Worm (Caenorhabditis elegans) whole organism, young adult: Measurements from ENCODE around the gene egl-45.

Experiments
- B0035.1 ChIP-seq: sonication (generic microtip); optimal IDR thresholded peaks from 2 replicates; lab custom pipeline; 2016; ENCODE audit warnings: missing genetic modification characterization, mild to moderate bottlenecking, missing compliant biosample characterization, missing genotype, missing genetic modification reagents
- C06A6.2 ChIP-seq: fragments of 200-800 bp; sonication (Bioruptor generic); conservative IDR thresholded peaks from 2 replicates; pipeline ENCODE4 v1.3.6; 2022; ENCODE audit warnings: missing genetic modification characterization, missing compliant biosample characterization
- D2030.7 ChIP-seq: fragments of 200-800 bp; sonication (Bioruptor generic); IDR thresholded peaks from 2 replicates; pipeline ENCODE4 v1.3.6; 2022; ENCODE audit warnings: missing genetic modification reagents, missing genetic modification characterization, missing compliant biosample characterization
- F10E7.11 ChIP-seq: sonication (generic microtip); optimal IDR thresholded peaks from 2 replicates; lab custom pipeline; 2017; ENCODE audit warnings: mild to moderate bottlenecking, missing genetic modification characterization, moderate library complexity, missing compliant biosample characterization
- F37B4.10 ChIP-seq: fragments of 200-800 bp; sonication (Bioruptor generic); IDR thresholded peaks from 2 replicates; pipeline ENCODE4 v1.3.6; 2022; ENCODE audit warnings: missing genetic modification characterization, missing compliant biosample characterization
- F39B2.1 ChIP-seq: fragments of 200-800 bp; sonication (Bioruptor generic); IDR thresholded peaks from 2 replicates; pipeline ENCODE4 v1.3.6; 2022; ENCODE audit warnings: missing genetic modification reagents, missing genetic modification characterization, missing compliant biosample characterization
- K11D2.4 ChIP-seq: fragments of 200-800 bp; sonication (Bioruptor generic); IDR thresholded peaks from 2 replicates; pipeline ENCODE4 v1.3.6; 2022; ENCODE audit warnings: missing genetic modification reagents, missing genetic modification characterization, missing compliant biosample characterization
- Y67H2A.10 ChIP-seq: fragments of 200-800 bp; sonication (Bioruptor generic); conservative IDR thresholded peaks from 2 replicates; pipeline ENCODE4 v1.3.6; 2022; ENCODE audit warnings: missing genetic modification reagents, missing genetic modification characterization, missing compliant biosample characterization
- ama-1 ChIP-seq, 3 experiments: fragments of 150-350 bp in 1 of 3; sonication (generic microtip) in 2 of 3; optimal IDR thresholded peaks; 2 replicates each; lab custom pipeline; 2014 to 2018; ENCODE audit warnings: missing biosample characterization in 2 of 3, missing genetic modification characterization in 2 of 3, missing genetic modification reagents in 2 of 3
- atf-7 ChIP-seq: sonication (generic microtip); optimal IDR thresholded peaks from 2 replicates; lab custom pipeline; 2017; ENCODE audit warnings: mild to moderate bottlenecking, missing genetic modification characterization, missing compliant biosample characterization
- bed-1 ChIP-seq: fragments of 200-800 bp; sonication (Bioruptor generic); IDR thresholded peaks from 2 replicates; pipeline ENCODE4 v1.3.6; 2022; ENCODE audit warnings: missing genetic modification reagents, missing genetic modification characterization, missing compliant biosample characterization
- cebp-2 ChIP-seq: fragments of 200-800 bp; sonication (Bioruptor generic); IDR thresholded peaks from 2 replicates; pipeline ENCODE4 v1.3.6; 2022; ENCODE audit warnings: missing genetic modification characterization, missing compliant biosample characterization
- egl-18 ChIP-seq: fragments of 200-800 bp; sonication (Bioruptor generic); IDR thresholded peaks from 2 replicates; pipeline ENCODE4 v1.3.6; 2022; ENCODE audit warnings: missing genetic modification reagents, missing genetic modification characterization, missing compliant biosample characterization
- fkh-3 ChIP-seq: sonication (generic microtip); optimal IDR thresholded peaks from 2 replicates; lab custom pipeline; 2016; ENCODE audit warnings: mild to moderate bottlenecking, missing genetic modification characterization, missing compliant biosample characterization
- gei-17 ChIP-seq: fragments of 200-800 bp; sonication (Bioruptor generic); optimal IDR thresholded peaks from 2 replicates; lab custom pipeline; 2018; ENCODE audit warnings: mild to moderate bottlenecking, missing genetic modification characterization, missing compliant biosample characterization
- him-1 ChIP-seq: sonication (generic microtip); optimal IDR thresholded peaks from 2 replicates; lab custom pipeline; 2016; ENCODE audit warnings: missing genotype, missing genetic modification reagents, missing genetic modification characterization, missing compliant biosample characterization
- hmg-1.2 ChIP-seq: fragments of 200-800 bp; sonication (Bioruptor generic); IDR thresholded peaks from 2 replicates; pipeline ENCODE4 v1.3.6; 2022; ENCODE audit warnings: missing genetic modification reagents, missing genetic modification characterization, missing compliant biosample characterization
- hmg-20 ChIP-seq: fragments of 200-800 bp; sonication (Bioruptor generic); IDR thresholded peaks from 2 replicates; pipeline ENCODE4 v1.3.6; 2022; ENCODE audit warnings: missing genetic modification reagents, missing genetic modification characterization, missing compliant biosample characterization
- let-526 ChIP-seq: fragments of 200-800 bp; sonication (Bioruptor generic); IDR thresholded peaks from 2 replicates; pipeline ENCODE4 v1.3.6; 2022; ENCODE audit warnings: missing genetic modification reagents, missing genetic modification characterization, missing compliant biosample characterization
- lin-26 ChIP-seq: fragments of 200-800 bp; sonication (Bioruptor generic); IDR thresholded peaks from 2 replicates; pipeline ENCODE4 v1.3.6; 2022; ENCODE audit warnings: missing genetic modification reagents, missing genetic modification characterization, missing compliant biosample characterization
- lin-40 ChIP-seq: sonication (generic microtip); optimal IDR thresholded peaks from 2 replicates; lab custom pipeline; 2016; ENCODE audit warnings: missing genetic modification characterization, mild to moderate bottlenecking, missing compliant biosample characterization, missing genotype, missing genetic modification reagents
- lsy-27 ChIP-seq: sonication (generic microtip); optimal IDR thresholded peaks from 2 replicates; lab custom pipeline; 2017; ENCODE audit warnings: missing genetic modification characterization, mild to moderate bottlenecking, missing compliant biosample characterization, antibody characterized with exemption, missing genotype, borderline replicate concordance; ENCODE audit not compliant: insufficient read depth
- mxl-1 ChIP-seq: sonication (generic microtip); optimal IDR thresholded peaks from 2 replicates; lab custom pipeline; 2016; ENCODE audit warnings: missing genetic modification characterization, missing compliant biosample characterization
- nhr-179 ChIP-seq: sonication (generic microtip); optimal IDR thresholded peaks from 2 replicates; lab custom pipeline; 2016; ENCODE audit warnings: mild to moderate bottlenecking, missing genetic modification characterization, missing compliant biosample characterization
- nhr-80 ChIP-seq: sonication (generic microtip); optimal IDR thresholded peaks from 2 replicates; lab custom pipeline; 2016; ENCODE audit warnings: missing genetic modification characterization, missing compliant biosample characterization
- sdz-38 ChIP-seq: sonication (generic microtip); optimal IDR thresholded peaks from 2 replicates; lab custom pipeline; 2016; ENCODE audit warnings: missing genotype, missing genetic modification characterization, missing compliant biosample characterization
- somi-1 ChIP-seq: fragments of 200-800 bp; sonication (Bioruptor generic); optimal IDR thresholded peaks from 2 replicates; lab custom pipeline; 2018; ENCODE audit warnings: mild to moderate bottlenecking, missing genetic modification characterization, missing compliant biosample characterization
- unc-62 ChIP-seq: fragments of 150-350 bp; optimal IDR thresholded peaks from 2 replicates; lab custom pipeline; 2014; ENCODE audit warnings: missing biosample characterization, missing genetic modification reagents, missing genetic modification characterization
- xnd-1 ChIP-seq: sonication (generic microtip); optimal IDR thresholded peaks from 2 replicates; lab custom pipeline; 2016; ENCODE audit warnings: missing genotype, missing genetic modification reagents, missing genetic modification characterization, missing compliant biosample characterization
- ztf-26 ChIP-seq: sonication (generic microtip); optimal IDR thresholded peaks from 2 replicates; lab custom pipeline; 2017; ENCODE audit warnings: missing genetic modification characterization, missing compliant biosample characterization
- ztf-3 ChIP-seq: fragments of 200-800 bp; sonication (Bioruptor generic); optimal IDR thresholded peaks from 2 replicates; lab custom pipeline; 2018; ENCODE audit warnings: mild to moderate bottlenecking, missing genetic modification characterization, missing compliant biosample characterization

egl-45 gene

DNA sequence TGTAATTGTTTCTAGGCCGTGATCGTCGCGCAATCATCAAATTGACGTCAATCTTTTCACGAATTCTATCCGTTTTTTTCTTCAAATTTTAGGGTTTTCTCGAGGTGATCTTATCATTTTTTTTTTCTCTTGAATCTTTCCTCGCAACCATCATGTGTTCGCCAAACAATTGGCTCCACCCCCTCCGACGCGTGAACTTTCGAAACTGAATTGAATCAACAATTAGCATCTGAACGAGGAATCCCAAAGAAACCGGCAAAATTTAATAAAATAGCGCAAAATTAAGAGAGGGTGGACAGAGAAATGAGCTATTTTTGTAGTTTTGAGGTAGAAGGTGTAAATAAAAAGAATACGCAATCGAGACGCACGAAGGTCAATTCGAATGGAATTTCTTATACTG is 44.4 kb upstream of the egl-45 start:
- TF ChIP-seq C06A6.2 (GFP tag; lab: Robert Waterston, UW) (no peak), lin-26 (GFP tag; lab: Robert Waterston, UW) (peak; percentile 34; the same call in 1 of the 2 replicates), hmg-20 (GFP tag; lab: Robert Waterston, UW) (no peak), F10E7.11 (no peak), sdz-38 (tag; lab: Kevin White, UChicago) (no peak), somi-1 (peak; percentile 5), lsy-27 (tag; lab: Kevin White, UChicago) (no peak), D2030.7 (GFP tag; lab: Robert Waterston, UW) (no peak), atf-7 (tag; lab: Kevin White, UChicago) (no peak), K11D2.4 (GFP tag; lab: Robert Waterston, UW) (no peak), egl-18 (no peak), nhr-179 (tag; lab: Kevin White, UChicago) (no peak), lin-40 (tag; lab: Kevin White, UChicago) (peak; percentile 31)

DNA sequence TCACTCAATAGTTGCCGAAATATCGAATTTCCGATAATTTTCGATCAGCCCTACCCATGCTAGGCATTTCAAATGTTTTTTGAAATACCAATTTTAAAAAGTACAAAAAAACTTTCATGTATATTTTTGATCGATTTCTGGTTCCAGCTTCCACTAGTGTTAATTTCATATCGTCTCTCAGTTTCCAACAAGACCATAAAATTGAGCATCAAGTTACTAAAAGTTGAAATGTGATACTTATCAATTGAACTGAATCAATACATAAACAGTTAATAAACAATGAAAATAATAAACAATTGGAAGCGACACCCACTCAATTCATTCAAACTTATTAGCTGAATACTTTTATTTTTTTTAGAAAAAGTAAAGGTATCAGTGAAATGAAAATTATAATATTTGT is 37.8 kb upstream of the egl-45 start, which contains the start of gene cup-4:
TSS of gene cup-4 (plus strand) at position 301 of the 400 bp plus-strand sequence.
- no peak for TF ChIP-seq F37B4.10 (GFP tag; lab: Robert Waterston, UW)
- no peak for TF ChIP-seq unc-62 (GFP tag; lab: Kevin White, UChicago)
- TF ChIP-seq C06A6.2 (GFP tag; lab: Robert Waterston, UW): no peak
- no peak for TF ChIP-seq hmg-20 (GFP tag; lab: Robert Waterston, UW)
- TF ChIP-seq F39B2.1 (GFP tag; lab: Robert Waterston, UW): no peak
- no peak for TF ChIP-seq gei-17 (GFP tag; lab: Kevin White, UChicago)
- TF ChIP-seq xnd-1: no peak
- no peak for TF ChIP-seq fkh-3

DNA sequence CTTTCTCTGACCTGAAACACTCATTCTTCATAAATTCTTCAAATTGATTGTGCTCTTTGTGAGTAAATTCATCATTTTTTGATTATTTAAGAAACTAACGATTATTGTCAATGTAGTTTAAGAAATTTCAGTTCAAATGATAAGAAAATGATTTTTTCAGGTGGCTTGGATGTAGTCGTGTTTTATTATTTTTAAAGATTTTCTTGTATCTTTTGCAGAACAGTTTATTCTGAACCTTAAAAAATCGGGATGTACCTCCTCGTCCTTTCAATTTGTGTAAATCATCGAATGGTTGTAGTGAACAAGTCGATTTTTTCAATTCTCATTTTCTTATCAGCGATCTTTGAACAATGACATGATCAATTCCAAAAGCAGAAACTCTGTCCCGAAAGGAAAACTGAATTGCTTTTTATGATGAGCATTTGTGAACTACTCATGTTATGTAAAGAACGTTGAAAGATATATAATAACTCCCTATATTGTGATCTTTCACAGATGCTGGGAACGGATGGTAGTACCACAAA is 36.9 kb upstream of the egl-45 start, which contains the start of gene slc-17.3:
TSS of gene slc-17.3 (minus strand) at position 51 of the 524 bp plus-strand sequence.
- TF ChIP-seq him-1 (no peak), ztf-3 (GFP tag; lab: Kevin White, UChicago) (no peak), Y67H2A.10 (GFP tag; lab: Robert Waterston, UW) (no peak), cebp-2 (GFP tag; lab: Robert Waterston, UW) (no peak), ztf-26 (tag; lab: Kevin White, UChicago) (no peak), nhr-80 (peak; percentile 61)

DNA sequence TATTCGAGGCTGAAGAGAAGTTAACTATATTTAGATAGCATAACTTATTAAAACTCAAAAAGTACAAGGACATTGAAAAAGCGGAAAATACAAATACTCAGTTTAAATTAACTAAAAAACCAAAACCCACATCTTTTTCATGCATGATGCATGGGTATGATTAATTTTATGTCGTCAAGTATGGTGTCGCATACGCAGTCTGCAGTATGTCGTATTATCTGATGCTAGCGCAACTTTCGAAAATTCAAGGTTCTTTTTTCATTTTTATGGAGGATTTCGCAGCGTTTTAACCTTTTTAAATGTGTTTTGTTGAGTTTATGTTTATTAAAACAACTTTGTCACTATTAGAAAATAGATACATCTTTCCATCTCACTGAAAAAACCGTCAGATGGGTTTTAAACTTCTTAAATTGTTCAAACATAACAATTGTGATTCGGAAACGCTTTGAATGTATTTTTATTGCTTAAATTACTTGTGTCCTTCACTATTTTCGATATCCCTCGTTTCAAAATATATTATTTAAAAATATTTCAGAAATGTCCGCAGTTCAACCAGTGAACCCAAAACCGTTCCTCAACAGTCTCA is 33.2 kb upstream of the egl-45 start, which contains the start of gene snr-5:
TSS of gene snr-5 (plus strand) at position 536 of the 586 bp plus-strand sequence.
- no peak for TF ChIP-seq ama-1 (optimal IDR thresholded peaks at IDR 0.05; lab: Kevin White, UChicago)
- peak in 1 of 2 experiments; percentile 18 for TF ChIP-seq ama-1 (GFP tag; optimal IDR thresholded peaks at IDR 0.05; lab: Kevin White, UChicago)
- TF ChIP-seq let-526 (GFP tag; lab: Robert Waterston, UW): no peak

DNA sequence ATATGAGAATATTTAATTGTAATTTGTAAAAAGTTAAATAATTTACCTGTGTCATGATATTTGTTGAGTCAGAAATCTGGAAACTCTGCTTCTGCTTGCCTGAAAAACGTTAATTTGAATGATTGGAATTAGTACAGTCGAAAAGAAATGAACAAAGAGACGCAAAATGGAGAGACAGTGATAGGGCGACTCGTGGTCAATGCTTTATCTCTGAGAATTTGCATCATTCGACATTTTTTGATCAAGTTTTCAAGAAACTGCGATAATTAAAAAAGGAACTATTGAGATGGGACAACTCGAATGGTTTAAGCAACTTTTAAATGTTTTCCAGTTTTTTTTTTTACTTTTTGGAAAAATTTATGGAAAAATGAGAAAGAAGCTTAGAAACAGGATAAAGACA is 32.5 kb upstream of the egl-45 start, which contains the start of gene cuc-1:
TSS of gene cuc-1 (minus strand) at position 101 of the 400 bp plus-strand sequence.
- TF ChIP-seq mxl-1 (tag; lab: Kevin White, UChicago): no peak
- TF ChIP-seq nhr-80: peak; percentile 48
- TF ChIP-seq B0035.1 (tag; lab: Kevin White, UChicago): no peak

DNA sequence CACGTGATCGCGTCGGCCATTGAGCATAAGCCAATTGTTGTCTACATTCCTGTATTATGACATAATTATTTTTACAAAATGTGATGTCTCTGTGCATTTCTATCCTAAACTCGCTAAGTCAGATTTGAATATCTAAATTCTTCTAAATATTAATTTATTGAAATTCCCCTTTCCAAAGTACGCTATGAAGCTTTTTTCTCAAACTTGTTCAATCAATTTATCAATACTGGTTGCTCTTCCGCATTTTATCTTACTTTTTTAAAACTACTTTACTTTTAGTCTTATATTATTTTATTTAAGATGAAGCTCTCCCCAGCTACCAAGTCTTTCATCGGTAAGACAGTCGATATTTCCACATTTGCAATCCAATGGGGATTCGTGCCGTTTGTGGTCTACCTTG is 30.9 kb upstream of the egl-45 start, which contains the start of gene tomm-7:
TSS of gene tomm-7 (plus strand) at position 301 of the 400 bp plus-strand sequence.
- TF ChIP-seq hmg-1.2 (GFP tag; lab: Robert Waterston, UW): 0 out of 2 replicates have a peak, but pooled peaks have one; percentile 14
- no peak for TF ChIP-seq bed-1
